Fruit fly (Drosophila melanogaster) whole organism, pupa: Measurements from ENCODE around the gene CG13707.

Experiments
- CG10348 ChIP-seq: fragments of 200-800 bp; sonication (Bioruptor generic); IDR thresholded peaks from 2 replicates; pipeline ENCODE4 v1.3.6; 2022; ENCODE audit warnings: missing biosample characterization, missing genetic modification characterization
- CG12605 ChIP-seq: fragments of 200-800 bp; sonication (Bioruptor generic); IDR thresholded peaks from 2 replicates; pipeline ENCODE4 v1.3.6; 2022; ENCODE audit warnings: missing biosample characterization, missing genetic modification characterization
- CG13204 ChIP-seq: fragments of 200-800 bp; sonication (Bioruptor generic); optimal IDR thresholded peaks from 2 replicates; lab custom pipeline; 2018; ENCODE audit warnings: missing biosample characterization, mild to moderate bottlenecking, missing genetic modification characterization, moderate library complexity
- CG14655 ChIP-seq: fragments of 200-800 bp; sonication (Bioruptor generic); optimal IDR thresholded peaks from 3 replicates; lab custom pipeline; 2017; ENCODE audit warnings: mild to moderate bottlenecking, missing biosample characterization, missing genetic modification reagents, missing genetic modification characterization
- CG15710 ChIP-seq: fragments of 200-800 bp; sonication (Bioruptor generic); optimal IDR thresholded peaks from 2 replicates; lab custom pipeline; 2018; ENCODE audit warnings: missing biosample characterization, mild to moderate bottlenecking, missing genetic modification characterization, moderate library complexity
- CG17806 ChIP-seq: fragments of 200-800 bp; sonication (Bioruptor generic); optimal IDR thresholded peaks from 2 replicates; lab custom pipeline; 2018; ENCODE audit warnings: missing biosample characterization, mild to moderate bottlenecking, missing genetic modification characterization, moderate library complexity
- CG32121 ChIP-seq: fragments of 200-800 bp; sonication (Bioruptor generic); IDR thresholded peaks from 2 replicates; pipeline ENCODE4 v1.3.6; 2022; ENCODE audit warnings: missing biosample characterization, missing genetic modification characterization
- CG34367 ChIP-seq: fragments of 200-800 bp; sonication (Bioruptor generic); optimal IDR thresholded peaks from 2 replicates; lab custom pipeline; 2018; ENCODE audit warnings: missing biosample characterization, mild to moderate bottlenecking, missing genetic modification characterization
- CG4496 ChIP-seq: fragments of 200-800 bp; sonication (Bioruptor generic); IDR thresholded peaks from 3 replicates; pipeline ENCODE4 v1.3.6; 2022; ENCODE audit warnings: missing biosample characterization, missing genetic modification characterization
- CG8159 ChIP-seq: fragments of 200-800 bp; sonication (Bioruptor generic); optimal IDR thresholded peaks from 3 replicates; lab custom pipeline; 2018; ENCODE audit warnings: missing biosample characterization, mild to moderate bottlenecking, missing genetic modification characterization, moderate library complexity
- CG8301 ChIP-seq: fragments of 200-800 bp; sonication (Bioruptor generic); optimal IDR thresholded peaks from 2 replicates; lab custom pipeline; 2018; ENCODE audit warnings: missing biosample characterization, mild to moderate bottlenecking, missing genetic modification characterization
- CG9948 ChIP-seq: fragments of 200-800 bp; sonication (Bioruptor generic); optimal IDR thresholded peaks from 2 replicates; lab custom pipeline; 2018; ENCODE audit warnings: missing biosample characterization, mild to moderate bottlenecking, missing genetic modification characterization, moderate library complexity
- D1 ChIP-seq: fragments of 200-800 bp; sonication (Bioruptor generic); optimal IDR thresholded peaks from 2 replicates; lab custom pipeline; 2018; ENCODE audit warnings: missing biosample characterization, mild to moderate bottlenecking, missing genetic modification characterization, moderate library complexity
- EcR ChIP-seq: fragments of 200-800 bp; sonication (Bioruptor generic); optimal IDR thresholded peaks from 3 replicates; lab custom pipeline; 2019; ENCODE audit warnings: missing biosample characterization, missing genetic modification characterization, mild to moderate bottlenecking, moderate library complexity, missing genetic modification reagents
- Ets98B ChIP-seq: fragments of 200-800 bp; sonication (Bioruptor generic); IDR thresholded peaks from 2 replicates; pipeline ENCODE4 v1.3.6; 2022; ENCODE audit warnings: missing biosample characterization, missing genetic modification characterization
- Pif1A ChIP-seq: fragments of 200-800 bp; sonication (Bioruptor generic); optimal IDR thresholded peaks from 3 replicates; lab custom pipeline; 2016; ENCODE audit warnings: missing biosample characterization, missing genetic modification characterization
- Pif1B ChIP-seq: fragments of 200-800 bp; sonication (Bioruptor generic); optimal IDR thresholded peaks from 3 replicates; lab custom pipeline; 2016; ENCODE audit warnings: missing biosample characterization, missing genetic modification characterization
- Snoo ChIP-seq: fragments of 200-800 bp; sonication (Bioruptor generic); optimal IDR thresholded peaks from 3 replicates; lab custom pipeline; 2017; ENCODE audit warnings: missing biosample characterization, mild to moderate bottlenecking, missing genetic modification characterization, inconsistent platforms
- fd96Ca ChIP-seq: fragments of 200-800 bp; sonication (Bioruptor generic); IDR thresholded peaks from 3 replicates; pipeline ENCODE4 v1.3.6; 2022; ENCODE audit warnings: missing biosample characterization, missing genetic modification characterization
- gl ChIP-seq: fragments of 200-800 bp; sonication (Bioruptor generic); optimal IDR thresholded peaks from 2 replicates; lab custom pipeline; 2018; ENCODE audit warnings: missing biosample characterization, mild to moderate bottlenecking, missing genetic modification characterization
- rn ChIP-seq: fragments of 200-800 bp; sonication (Bioruptor generic); IDR thresholded peaks from 2 replicates; pipeline ENCODE4 v1.3.6; 2022; ENCODE audit warnings: missing biosample characterization, missing genetic modification characterization

The CG13707 gene

dm6 chr3L:4835005-4835404, 4.9 kb downstream of the CG13707 start:
- TF ChIP-seq CG32121 (GFP tag; lab: Robert Waterston, UW) (no peak), CG8159 (tag; lab: Kevin White, UChicago) (peak; percentile 37), CG14655 (peak; percentile 57), CG15710 (tag; lab: Kevin White, UChicago) (peak; percentile 22), CG10348 (GFP tag; lab: Robert Waterston, UW) (no peak), CG13204 (GFP tag; lab: Kevin White, UChicago) (no peak), CG8301 (tag; lab: Kevin White, UChicago) (peak; percentile 38), fd96Ca (GFP tag; lab: Robert Waterston, UW) (no peak), CG17806 (tag; lab: Kevin White, UChicago) (peak; percentile 15), CG4496 (GFP tag; lab: Robert Waterston, UW) (0 out of 3 replicates have a peak, but pooled peaks have one; percentile 22), Ets98B (GFP tag; lab: Robert Waterston, UW) (peak; percentile 32; the same call in 1 of the 2 replicates)

- TF ChIP-seq Ets98B (GFP tag; lab: Robert Waterston, UW) (no peak), CG15710 (tag; lab: Kevin White, UChicago) (no peak), CG13204 (GFP tag; lab: Kevin White, UChicago) (no peak), Pif1B (no peak), rn (GFP tag; lab: Robert Waterston, UW) (no peak), EcR (GFP tag; lab: Kevin White, UChicago) (no peak), gl (tag; lab: Kevin White, UChicago) (no peak), CG8159 (tag; lab: Kevin White, UChicago) (no peak), Pif1A (GFP tag; lab: Kevin White, UChicago) (no peak), CG10348 (GFP tag; lab: Robert Waterston, UW) (no peak), CG34367 (tag; lab: Kevin White, UChicago) (no peak), D1 (no peak)
These were observed 6.4 kb downstream of the CG13707 start, which contains the start of gene CG13708 for dm6 chr3L:4833491-4833890. Gene CG13708, minus strand, starts transcription at chr3L:4833591.

dm6 chr3L:4825584-4825983, 14.3 kb downstream of the CG13707 start, which contains the start of the genes Dhc64C and LeuRS-m:
Gene Dhc64C, minus strand, starts transcription at chr3L:4825687.
Gene LeuRS-m, plus strand, starts transcription at chr3L:4825853.
- TF ChIP-seq Ets98B (GFP tag; lab: Robert Waterston, UW) (0 out of 2 replicates have a peak, but pooled peaks have one; percentile 14), CG15710 (tag; lab: Kevin White, UChicago) (no peak)

- TF ChIP-seq Pif1A (GFP tag; lab: Kevin White, UChicago) (no peak), CG32121 (GFP tag; lab: Robert Waterston, UW) (peak; percentile 97), gl (tag; lab: Kevin White, UChicago) (peak; percentile 78), fd96Ca (GFP tag; lab: Robert Waterston, UW) (peak; percentile 93), rn (GFP tag; lab: Robert Waterston, UW) (peak; percentile 92), CG15710 (tag; lab: Kevin White, UChicago) (peak; percentile 91), Snoo (tag; lab: Kevin White, UChicago) (no peak), D1 (no peak), CG12605 (GFP tag; lab: Robert Waterston, UW) (peak; percentile 90), CG8159 (tag; lab: Kevin White, UChicago) (peak; percentile 94), CG8301 (tag; lab: Kevin White, UChicago) (no peak), CG4496 (GFP tag; lab: Robert Waterston, UW) (peak; percentile 97), CG34367 (tag; lab: Kevin White, UChicago) (peak; percentile 84), CG13204 (GFP tag; lab: Kevin White, UChicago) (no peak), CG14655 (peak; percentile 94), Ets98B (GFP tag; lab: Robert Waterston, UW) (peak; percentile 96), Pif1B (peak; percentile 95), EcR (GFP tag; lab: Kevin White, UChicago) (peak; percentile 96), CG10348 (GFP tag; lab: Robert Waterston, UW) (peak; percentile 84), CG9948 (tag; lab: Kevin White, UChicago) (peak; percentile 91), CG17806 (tag; lab: Kevin White, UChicago) (peak; percentile 92)
These were observed 15.4 kb downstream of the CG13707 start for dm6 chr3L:4824356-4825138.

dm6 chr3L:4814184-4814583, 25.7 kb downstream of the CG13707 start:
- TF ChIP-seq CG4496 (GFP tag; lab: Robert Waterston, UW) (no peak), CG12605 (GFP tag; lab: Robert Waterston, UW) (no peak), CG9948 (tag; lab: Kevin White, UChicago) (no peak), EcR (GFP tag; lab: Kevin White, UChicago) (no peak), CG17806 (tag; lab: Kevin White, UChicago) (no peak), gl (tag; lab: Kevin White, UChicago) (no peak), fd96Ca (GFP tag; lab: Robert Waterston, UW) (no peak), Pif1A (GFP tag; lab: Kevin White, UChicago) (no peak)

- no peak for TF ChIP-seq rn (GFP tag; lab: Robert Waterston, UW)
These were observed 32.6 kb downstream of the CG13707 start, which contains the start of gene CG18808 for dm6 chr3L:4807306-4807705. Gene CG18808, minus strand, starts transcription at chr3L:4807406.
